Worm (Caenorhabditis elegans): ENCODE results near the gene F17E9.3.

- TF ChIP-seq nhr-28 (tag; optimal IDR thresholded peaks at IDR 0.05) (no peak), rbr-2 (tag; optimal IDR thresholded peaks at IDR 0.05) (no peak), D1046.2 (GFP tag; IDR thresholded peaks at IDR 0.05) (no peak), unc-130 (GFP tag; optimal IDR thresholded peaks at IDR 0.05) (no peak), nhr-11 (tag; optimal IDR thresholded peaks at IDR 0.05) (no peak), lin-39 (tag; optimal IDR thresholded peaks at IDR 0.05) (no peak), pqm-1 (tag; optimal IDR thresholded peaks at IDR 0.05) (no peak), lsy-2 (tag; optimal IDR thresholded peaks at IDR 0.05) (no peak), mxl-2 (GFP tag; conservative IDR thresholded peaks at IDR 0.05) (no peak)
Measured at ce11 chrIV:8312846-8313245, 41.8 kb upstream of the F17E9.3 start, which contains the start of gene F35H10.10.
